Fruit fly (Drosophila melanogaster): ENCODE data around the gene CG13606.

Gene CG13606

DNA sequence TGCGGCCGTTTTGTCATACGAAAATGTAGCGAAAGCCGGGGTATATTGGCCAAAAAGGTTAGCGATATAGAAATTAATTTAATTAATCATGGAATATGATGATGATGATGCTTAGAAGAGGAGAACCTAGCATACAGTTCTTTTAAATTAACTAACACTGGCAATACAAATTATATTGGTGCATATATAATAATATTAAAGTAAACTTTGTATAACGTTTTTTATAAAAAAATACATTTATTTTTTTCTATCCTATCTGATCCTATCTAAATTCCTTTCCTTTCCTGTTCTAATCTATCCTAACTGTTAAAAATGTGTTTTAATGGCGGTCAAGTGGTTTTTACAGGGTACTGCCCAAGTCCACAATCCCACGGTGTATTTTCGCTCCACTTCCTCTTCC, 33.5 kb downstream of the CG13606 start (continued):
- TF ChIP-seq CG17385 (GFP tag; optimal IDR thresholded peaks at IDR 0.05) (peak; percentile 25), CG3281 (GFP tag; optimal IDR thresholded peaks at IDR 0.05) (peak; percentile 10), CG2712 (tag; optimal IDR thresholded peaks at IDR 0.05) (peak; percentile 25), cad (GFP tag; optimal IDR thresholded peaks at IDR 0.05) (no peak), CrebB (tag; optimal IDR thresholded peaks at IDR 0.05) (no peak), PHDP (tag; optimal IDR thresholded peaks at IDR 0.05) (peak; percentile 36), CG9437 (GFP tag; optimal IDR thresholded peaks at IDR 0.05) (peak; percentile 51), CHES-1-like (GFP tag; optimal IDR thresholded peaks at IDR 0.05) (no peak), HLH54F (GFP tag; optimal IDR thresholded peaks at IDR 0.05) (no peak), Hey (tag; optimal IDR thresholded peaks at IDR 0.05) (no peak), vfl (GFP tag; optimal IDR thresholded peaks at IDR 0.05) (no peak), CG12769 (tag; optimal IDR thresholded peaks at IDR 0.05) (no peak), CG12659 (GFP tag; optimal IDR thresholded peaks at IDR 0.05) (peak; percentile 27), CG1024 (GFP tag; IDR thresholded peaks at IDR 0.05) (no peak), tio (GFP tag; optimal IDR thresholded peaks at IDR 0.05) (peak; percentile 11), run (tag; optimal IDR thresholded peaks at IDR 0.05) (no peak), grau (tag; optimal IDR thresholded peaks at IDR 0.05) (peak; percentile 32), so (GFP tag; IDR thresholded peaks at IDR 0.05) (no peak), Asciz (GFP tag; optimal IDR thresholded peaks at IDR 0.05) (peak; percentile 47), ci (GFP tag; IDR thresholded peaks at IDR 0.05) (0 out of 3 replicates have a peak, but pooled peaks have one; percentile 13), dysf (GFP tag; IDR thresholded peaks at IDR 0.05) (0 out of 3 replicates have a peak, but pooled peaks have one; percentile 23), Sry-β (GFP tag; optimal IDR thresholded peaks at IDR 0.05) (no peak), Ssrp (tag; optimal IDR thresholded peaks at IDR 0.05) (peak; percentile 38), fd96Cb (tag; optimal IDR thresholded peaks at IDR 0.05) (peak; percentile 24), CG2678 (tag; optimal IDR thresholded peaks at IDR 0.05) (peak; percentile 47), Sox100B (GFP tag; optimal IDR thresholded peaks at IDR 0.05) (peak; percentile 73), CG17612 (GFP tag; IDR thresholded peaks at IDR 0.05) (no peak), jigr1 (GFP tag; IDR thresholded peaks at IDR 0.05) (0 out of 3 replicates have a peak, but pooled peaks have one; percentile 23), Mad (GFP tag; optimal IDR thresholded peaks at IDR 0.05) (no peak), az2 (GFP tag; optimal IDR thresholded peaks at IDR 0.05) (peak; percentile 22), dati (GFP tag; IDR thresholded peaks at IDR 0.05) (no peak), NC2α (GFP tag; optimal IDR thresholded peaks at IDR 0.05) (no peak), CG11456 (GFP tag; IDR thresholded peaks at IDR 0.05) (no peak), Oaz (GFP tag; IDR thresholded peaks at IDR 0.05) (no peak), CG12391 (tag; optimal IDR thresholded peaks at IDR 0.05) (peak; percentile 38), esg (GFP tag; conservative IDR thresholded peaks at IDR 0.05) (no peak), vnd (GFP tag; IDR thresholded peaks at IDR 0.05; ENCODE audit: partially characterized antibody) (no peak), wor (GFP tag; IDR thresholded peaks at IDR 0.05) (peak; percentile 26; the same call in 1 of the 2 replicates), klu (GFP tag; IDR thresholded peaks at IDR 0.05) (no peak), CG16813 (GFP tag; IDR thresholded peaks at IDR 0.05; ENCODE audit: partially characterized antibody) (no peak), CG11504 (tag; optimal IDR thresholded peaks at IDR 0.05) (peak; percentile 78), HmgD (GFP tag; optimal IDR thresholded peaks at IDR 0.05) (no peak), dimm (GFP tag; IDR thresholded peaks at IDR 0.05) (no peak), CG17359 (tag; optimal IDR thresholded peaks at IDR 0.05) (peak; percentile 23), Elba2 (GFP tag; optimal IDR thresholded peaks at IDR 0.05) (no peak), tgo (GFP tag; IDR thresholded peaks at IDR 0.05) (no peak), vvl (GFP tag; IDR thresholded peaks at IDR 0.05) (no peak), Six4 (GFP tag; optimal IDR thresholded peaks at IDR 0.05) (no peak), H15 (GFP tag; IDR thresholded peaks at IDR 0.05) (0 out of 3 replicates have a peak, but pooled peaks have one; percentile 26), CG13424 (tag; optimal IDR thresholded peaks at IDR 0.05) (peak; percentile 47), prd (optimal IDR thresholded peaks at IDR 0.05) (no peak), prd (GFP tag; IDR thresholded peaks at IDR 0.05) (0 out of 3 replicates have a peak, but pooled peaks have one; percentile 20)

All from whole organism, embryonic.